Worm (Caenorhabditis elegans): ENCODE measurements around the gene F59E12.9.

Gene F59E12.9

DNA sequence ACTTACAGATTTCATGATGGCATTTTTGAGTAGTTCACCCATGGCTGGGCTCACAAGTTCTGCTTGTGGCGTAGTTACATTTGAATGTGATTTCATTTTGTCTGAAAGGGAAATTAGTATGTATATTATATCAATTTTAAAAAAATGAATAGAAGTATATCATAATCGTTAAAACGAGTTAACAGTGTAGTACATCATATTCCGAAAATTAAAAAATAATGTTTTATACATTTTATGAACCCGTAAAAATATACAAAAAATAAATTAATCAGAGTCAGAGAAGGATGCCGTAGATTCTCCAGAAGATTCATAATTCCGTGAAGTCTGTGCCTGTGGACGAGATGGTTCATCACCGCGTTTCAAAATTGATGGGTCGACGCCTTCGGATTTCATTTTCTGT is at the start of gene F59E12.9:
F59E12.9 (minus strand) TSS at position 101 of the 400 bp plus-strand sequence.
- TF ChIP-seq nhr-76 (tag; optimal IDR thresholded peaks at IDR 0.05) (no peak), unc-120 (tag; optimal IDR thresholded peaks at IDR 0.05; ENCODE audit: poor library complexity, severe bottlenecking) (no peak), elt-1 (tag; optimal IDR thresholded peaks at IDR 0.05; ENCODE audit: borderline replicate concordance, insufficient read depth) (no peak), mls-2 (tag; optimal IDR thresholded peaks at IDR 0.05) (no peak), sptf-1 (tag; optimal IDR thresholded peaks at IDR 0.05) (no peak), cnd-1 (tag; optimal IDR thresholded peaks at IDR 0.05) (no peak), nhr-28 (tag; optimal IDR thresholded peaks at IDR 0.05) (no peak), ham-2 (GFP tag; optimal IDR thresholded peaks at IDR 0.05) (no peak), unc-39 (tag; optimal IDR thresholded peaks at IDR 0.05) (no peak), ceh-39 (tag; optimal IDR thresholded peaks at IDR 0.05) (no peak), unc-62 (GFP tag; optimal IDR thresholded peaks at IDR 0.05) (no peak), ces-1 (GFP tag; optimal IDR thresholded peaks at IDR 0.05) (no peak), lin-13 (tag; optimal IDR thresholded peaks at IDR 0.05) (no peak)

DNA sequence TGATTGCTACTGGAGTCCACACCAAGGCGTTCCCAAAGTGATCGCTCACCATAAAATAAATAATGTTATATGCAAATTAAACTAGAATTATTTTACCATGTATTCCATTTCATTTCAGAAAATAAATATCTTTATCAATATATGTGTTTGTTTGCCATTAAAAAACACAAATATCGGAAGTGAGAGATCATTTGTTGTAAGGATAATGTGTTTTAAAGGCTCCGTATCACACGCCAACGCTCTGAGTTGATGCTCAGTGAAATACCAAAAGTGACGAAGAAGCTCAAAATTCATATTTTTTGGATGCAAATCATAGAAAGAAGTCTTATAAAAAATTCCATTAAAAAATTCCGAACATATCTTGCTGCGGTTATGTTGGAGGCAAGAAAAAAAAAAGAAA is 49.4 kb upstream of the F59E12.9 start:
- TF ChIP-seq zip-8 (tag; optimal IDR thresholded peaks at IDR 0.05) (no peak), sem-2 (GFP tag; optimal IDR thresholded peaks at IDR 0.05) (no peak), hlh-1 (tag; optimal IDR thresholded peaks at IDR 0.05) (no peak), sptf-1 (tag; optimal IDR thresholded peaks at IDR 0.05) (no peak), lsy-2 (tag; optimal IDR thresholded peaks at IDR 0.05) (no peak), mep-1 (tag; optimal IDR thresholded peaks at IDR 0.05) (no peak), ceh-83 (GFP tag; optimal IDR thresholded peaks at IDR 0.05) (no peak), ztf-11 (tag; optimal IDR thresholded peaks at IDR 0.05) (no peak), flh-1 (GFP tag; optimal IDR thresholded peaks at IDR 0.05) (no peak), nhr-76 (tag; optimal IDR thresholded peaks at IDR 0.05) (no peak), M03D4.4 (tag; optimal IDR thresholded peaks at IDR 0.05) (no peak), mab-5 (tag; optimal IDR thresholded peaks at IDR 0.05) (no peak), nhr-237 (tag; optimal IDR thresholded peaks at IDR 0.05) (no peak)

DNA sequence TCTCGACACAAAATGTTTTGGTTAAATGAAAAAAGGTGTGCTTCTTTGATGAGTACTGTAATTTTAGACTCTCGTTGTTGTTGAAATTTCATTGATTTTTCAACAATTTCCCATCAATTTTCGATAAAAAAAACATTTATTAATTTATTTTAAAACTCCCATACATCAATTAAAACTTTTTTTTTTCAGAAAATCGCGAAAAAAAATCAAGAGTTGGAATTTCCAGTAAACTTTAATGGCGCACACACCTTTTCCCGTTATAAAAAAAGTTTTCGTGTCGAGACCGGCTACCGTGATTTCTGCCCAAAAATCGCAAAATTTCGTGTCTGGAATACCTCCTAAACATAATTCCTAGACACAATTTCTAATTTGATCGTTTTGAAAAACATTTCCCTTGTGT is 48.0 kb upstream of the F59E12.9 start, which contains the start of gene C25H3.14:
C25H3.14 (plus strand) TSS at position 301 of the 400 bp plus-strand sequence.
- TF ChIP-seq nhr-76 (tag; optimal IDR thresholded peaks at IDR 0.05) (no peak), zip-8 (tag; optimal IDR thresholded peaks at IDR 0.05) (no peak), snpc-4 (tag; optimal IDR thresholded peaks at IDR 0.05) (no peak), pha-4 (tag; optimal IDR thresholded peaks at IDR 0.05) (no peak), tbx-8 (GFP tag; optimal IDR thresholded peaks at IDR 0.05) (no peak), mep-1 (tag; optimal IDR thresholded peaks at IDR 0.05) (no peak), M03D4.4 (tag; optimal IDR thresholded peaks at IDR 0.05) (no peak), flh-1 (GFP tag; optimal IDR thresholded peaks at IDR 0.05) (no peak), nhr-237 (tag; optimal IDR thresholded peaks at IDR 0.05) (no peak), drap-1 (GFP tag; optimal IDR thresholded peaks at IDR 0.05) (no peak), ces-1 (GFP tag; optimal IDR thresholded peaks at IDR 0.05) (no peak), ztf-11 (tag; optimal IDR thresholded peaks at IDR 0.05) (no peak)

DNA sequence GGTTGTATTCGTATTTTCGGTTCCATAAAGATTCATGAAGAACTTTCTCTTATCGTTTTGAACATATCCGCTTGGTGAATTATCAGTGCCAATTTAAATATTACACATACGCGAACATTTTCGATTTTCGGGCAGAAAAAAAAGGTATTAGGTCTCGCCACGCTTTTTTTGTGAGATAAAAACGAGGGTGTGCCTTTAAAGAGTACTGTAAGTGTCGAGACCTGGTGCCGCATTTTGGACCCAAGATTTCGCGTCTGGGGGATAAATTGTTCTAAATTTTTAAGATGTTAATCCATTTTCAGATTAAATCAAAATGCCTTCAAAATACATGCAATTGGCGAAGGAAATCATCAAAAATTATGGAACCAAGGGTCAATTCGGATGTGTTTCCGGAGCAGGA is 47.1 kb upstream of the F59E12.9 start, which contains the start of gene C25H3.3:
C25H3.3 (plus strand) TSS at position 301 of the 400 bp plus-strand sequence.
- TF ChIP-seq nhr-12 (tag; optimal IDR thresholded peaks at IDR 0.05) (no peak), lin-32 (GFP tag; optimal IDR thresholded peaks at IDR 0.05) (no peak), mab-5 (tag; optimal IDR thresholded peaks at IDR 0.05) (no peak), nhr-237 (tag; optimal IDR thresholded peaks at IDR 0.05) (no peak), cnd-1 (tag; optimal IDR thresholded peaks at IDR 0.05) (no peak), ztf-11 (tag; optimal IDR thresholded peaks at IDR 0.05) (no peak), nhr-28 (tag; optimal IDR thresholded peaks at IDR 0.05) (no peak), lin-13 (tag; optimal IDR thresholded peaks at IDR 0.05) (no peak), ceh-39 (tag; optimal IDR thresholded peaks at IDR 0.05) (no peak), drap-1 (GFP tag; optimal IDR thresholded peaks at IDR 0.05) (no peak), ceh-43 (GFP tag; optimal IDR thresholded peaks at IDR 0.05) (no peak), nhr-2 (tag; optimal IDR thresholded peaks at IDR 0.05) (no peak), bed-3 (GFP tag; optimal IDR thresholded peaks at IDR 0.05) (no peak)

Data from whole organism, mixed stage, embryonic.